Fruit fly (Drosophila melanogaster): ENCODE measurements around the gene CG42752.

The CG42752 gene

dm6 chr2L:18753242-18753641 is 13.3 kb upstream of the CG42752 start (continued):
- TF ChIP-seq CG15479 (GFP tag; optimal IDR thresholded peaks at IDR 0.05) (no peak), Lhr (GFP tag; optimal IDR thresholded peaks at IDR 0.05) (no peak), Mrtf (GFP tag; IDR thresholded peaks at IDR 0.05) (peak; percentile 51; the same call in 1 of the 3 replicates), Trl (optimal IDR thresholded peaks at IDR 0.05) (peak in 1 of 2 experiments; percentile 9), Trl (GFP tag; optimal IDR thresholded peaks at IDR 0.05) (no peak), vvl (GFP tag; IDR thresholded peaks at IDR 0.05) (no peak), Deaf1 (tag; optimal IDR thresholded peaks at IDR 0.05) (peak; percentile 38), CG5245 (GFP tag; optimal IDR thresholded peaks at IDR 0.05) (no peak), pnt (GFP tag; optimal IDR thresholded peaks at IDR 0.05) (no peak), exex (tag; optimal IDR thresholded peaks at IDR 0.05) (no peak), GATAe (GFP tag; conservative IDR thresholded peaks at IDR 0.05) (no peak)

- TF ChIP-seq CoRest (tag; optimal IDR thresholded peaks at IDR 0.05) = no peak
- peak in 1 of 2 experiments; percentile 91 for TF ChIP-seq bsh (GFP tag; optimal IDR thresholded peaks at IDR 0.05)
These were observed 12.9 kb upstream of the CG42752 start for dm6 chr2L:18752823-18753222.

dm6 chr2L:18752038-18752437 is 12.1 kb upstream of the CG42752 start:
- TF ChIP-seq Atf6 (GFP tag; IDR thresholded peaks at IDR 0.05) (no peak), Drgx (GFP tag; IDR thresholded peaks at IDR 0.05) (peak; percentile 76), unc-4 (GFP tag; IDR thresholded peaks at IDR 0.05; ENCODE audit: partially characterized antibody) (no peak), CG12104 (GFP tag; optimal IDR thresholded peaks at IDR 0.05) (no peak)

dm6 chr2L:18751337-18751736 is 11.4 kb upstream of the CG42752 start:
- no peak for TF ChIP-seq CG11695 (GFP tag; IDR thresholded peaks at IDR 0.05)
- no peak for TF ChIP-seq CG10267 (tag; optimal IDR thresholded peaks at IDR 0.05)
- peak; percentile 2 for TF ChIP-seq Ets65A (GFP tag)
- TF ChIP-seq tx (GFP tag; optimal IDR thresholded peaks at IDR 0.05) = no peak
- no peak for TF ChIP-seq CG4360 (GFP tag; IDR thresholded peaks at IDR 0.05)
- TF ChIP-seq gro (GFP tag; optimal IDR thresholded peaks at IDR 0.05) = no peak

- no peak for TF ChIP-seq zfh2 (GFP tag; optimal IDR thresholded peaks at IDR 0.05)
- TF ChIP-seq Drgx (GFP tag; IDR thresholded peaks at IDR 0.05) = peak; percentile 61
These were observed 6.8 kb upstream of the CG42752 start for dm6 chr2L:18746694-18747093.

- TF ChIP-seq ftz-f1 (GFP tag; optimal IDR thresholded peaks at IDR 0.05) (no peak), CG3281 (GFP tag; optimal IDR thresholded peaks at IDR 0.05) (no peak), mam (GFP tag; optimal IDR thresholded peaks at IDR 0.05) (no peak), pb (GFP tag; optimal IDR thresholded peaks at IDR 0.05) (no peak), CG11085 (GFP tag; IDR thresholded peaks at IDR 0.05) (no peak), CG12219 (GFP tag; optimal IDR thresholded peaks at IDR 0.05) (no peak), Lim3 (GFP tag; IDR thresholded peaks at IDR 0.05) (no peak), Deaf1 (tag; optimal IDR thresholded peaks at IDR 0.05) (peak; percentile 12), chinmo (GFP tag; IDR thresholded peaks at IDR 0.05; ENCODE audit: partially characterized antibody) (no peak), D19A (tag; optimal IDR thresholded peaks at IDR 0.05) (no peak), Ets65A (GFP tag) (peak; percentile 74), Vsx1 (GFP tag; optimal IDR thresholded peaks at IDR 0.05) (no peak), H2.0 (GFP tag; IDR thresholded peaks at IDR 0.05) (no peak), tll (GFP tag; optimal IDR thresholded peaks at IDR 0.05) (no peak), CG43689 (GFP tag; IDR thresholded peaks at IDR 0.05) (0 out of 2 replicates have a peak, but pooled peaks have one; percentile 8), grau (tag; optimal IDR thresholded peaks at IDR 0.05) (no peak), dysf (GFP tag; IDR thresholded peaks at IDR 0.05) (no peak), CG31365 (tag; optimal IDR thresholded peaks at IDR 0.05) (no peak), CG15073 (GFP tag; optimal IDR thresholded peaks at IDR 0.05) (no peak), Hr51 (GFP tag; optimal IDR thresholded peaks at IDR 0.05) (no peak), Optix (GFP tag; IDR thresholded peaks at IDR 0.05) (0 out of 3 replicates have a peak, but pooled peaks have one; percentile 16), zfh1 (GFP tag; IDR thresholded peaks at IDR 0.05) (no peak)
These were observed 5.5 kb upstream of the CG42752 start for dm6 chr2L:18745454-18745853.

Measured in whole organism, embryonic.